Worm (Caenorhabditis elegans) whole organism, early embryonic: ENCODE results near the gene F37H8.6.

Source experiments
- F13C5.2 ChIP-seq: sonication (generic microtip); optimal IDR thresholded peaks from 2 replicates; lab custom pipeline; 2017; ENCODE audit warnings: mild to moderate bottlenecking, missing genetic modification characterization, inconsistent platforms, missing compliant biosample characterization
- aly-1 ChIP-seq: sonication (generic microtip); optimal IDR thresholded peaks from 2 replicates; lab custom pipeline; 2016; ENCODE audit warnings: missing genetic modification characterization, missing compliant biosample characterization
- ama-1 ChIP-seq: fragments of 150-350 bp; optimal IDR thresholded peaks from 2 replicates; lab custom pipeline; 2014
- flt-1 ChIP-seq: fragments of 200-800 bp; sonication (Bioruptor generic); IDR thresholded peaks from 2 replicates; pipeline ENCODE4 v1.3.6; 2022; ENCODE audit warnings: missing genetic modification characterization, missing compliant biosample characterization
- hmg-4 ChIP-seq: fragments of 200-800 bp; sonication (Bioruptor generic); optimal IDR thresholded peaks from 2 replicates; lab custom pipeline; 2018; ENCODE audit warnings: mild to moderate bottlenecking, missing genetic modification characterization, missing compliant biosample characterization
- hnd-1 ChIP-seq: sonication (generic microtip); optimal IDR thresholded peaks from 2 replicates; lab custom pipeline; 2016; ENCODE audit warnings: missing genetic modification characterization, missing compliant biosample characterization
- pes-1 ChIP-seq: fragments of 200-800 bp; sonication (Bioruptor generic); IDR thresholded peaks from 2 replicates; pipeline ENCODE4 v1.3.6; 2022; ENCODE audit warnings: missing genetic modification reagents, missing genetic modification characterization, missing compliant biosample characterization
- tra-4 ChIP-seq: sonication (generic microtip); optimal IDR thresholded peaks from 2 replicates; lab custom pipeline; 2017; ENCODE audit warnings: missing genetic modification characterization, missing compliant biosample characterization

- TF ChIP-seq flt-1 (GFP tag; lab: Robert Waterston, UW) (no peak), F13C5.2 (tag; lab: Kevin White, UChicago) (no peak), hnd-1 (no peak), hmg-4 (GFP tag; lab: Kevin White, UChicago) (no peak), tra-4 (tag; lab: Kevin White, UChicago) (no peak), aly-1 (tag; lab: Kevin White, UChicago) (no peak), ama-1 (lab: Kevin White, UChicago) (no peak), pes-1 (no peak)
Observed at ce11 chrII:11132542-11132941, 44.7 kb downstream of the F37H8.6 start, which contains the start of gene F40F8.11.
